Worm (Caenorhabditis elegans) whole organism, L2 larva: ENCODE results near the gene C30G4.2.

ENCODE experiments used
- ZK546.5 ChIP-seq: sonication (generic microtip); optimal IDR thresholded peaks from 2 replicates; lab custom pipeline; 2017; ENCODE audit warnings: missing biosample characterization, missing genetic modification characterization
- blmp-1 ChIP-seq: sonication (generic microtip); optimal IDR thresholded peaks from 2 replicates; lab custom pipeline; 2017; ENCODE audit warnings: missing genetic modification characterization, mild to moderate bottlenecking, missing compliant biosample characterization, antibody characterized with exemption, moderate library complexity; ENCODE audit not compliant: insufficient read depth
- ztf-4 ChIP-seq: fragments of 150-350 bp; optimal IDR thresholded peaks from 2 replicates; lab custom pipeline; 2014; ENCODE audit warnings: missing biosample characterization, missing genetic modification characterization

- no peak for TF ChIP-seq ztf-4 (tag; lab: Kevin White, UChicago)
- no peak for TF ChIP-seq ZK546.5
- TF ChIP-seq blmp-1 (tag; lab: Kevin White, UChicago), result no peak
Measured at ce11 chrX:16995886-16996283, 49.5 kb downstream of the C30G4.2 start.
